Worm (Caenorhabditis elegans): ENCODE data around the gene grl-27.

Gene grl-27

ce11 chrV:3557422-3557821, 18.2 kb downstream of the grl-27 start, which contains the start of gene grl-31:
grl-31 (minus strand) TSS chrV:3557778.
- no peak for TF ChIP-seq unc-62 (GFP tag; optimal IDR thresholded peaks at IDR 0.05)
- no peak for TF ChIP-seq fos-1 (tag; optimal IDR thresholded peaks at IDR 0.05)
- no peak for TF ChIP-seq ztf-4 (tag; optimal IDR thresholded peaks at IDR 0.05)
- no peak for TF ChIP-seq F13H6.1 (tag; optimal IDR thresholded peaks at IDR 0.05)
- no peak for TF ChIP-seq ztf-1 (GFP tag; conservative IDR thresholded peaks at IDR 0.05)
- no peak for TF ChIP-seq lsy-2 (tag; optimal IDR thresholded peaks at IDR 0.05)
- TF ChIP-seq blmp-1 (tag; optimal IDR thresholded peaks at IDR 0.05; ENCODE audit: insufficient read depth) = no peak

- TF ChIP-seq nhr-10 (tag; optimal IDR thresholded peaks at IDR 0.05) (no peak), lsy-2 (tag; optimal IDR thresholded peaks at IDR 0.05) (no peak), sem-4 (tag; optimal IDR thresholded peaks at IDR 0.05) (no peak), crh-2 (tag; optimal IDR thresholded peaks at IDR 0.05) (no peak), nhr-77 (tag; optimal IDR thresholded peaks at IDR 0.05) (no peak), mbf-1 (tag; optimal IDR thresholded peaks at IDR 0.05) (no peak), nhr-11 (tag; optimal IDR thresholded peaks at IDR 0.05) (no peak), unc-55 (GFP tag; optimal IDR thresholded peaks at IDR 0.05) (no peak), gmeb-1 (tag; optimal IDR thresholded peaks at IDR 0.05) (no peak), ztf-11 (tag; optimal IDR thresholded peaks at IDR 0.05) (no peak), nhr-25 (tag; optimal IDR thresholded peaks at IDR 0.05) (no peak), nhr-21 (tag; optimal IDR thresholded peaks at IDR 0.05) (no peak), ama-1 (optimal IDR thresholded peaks at IDR 0.05) (no peak), ceh-16 (tag; optimal IDR thresholded peaks at IDR 0.05) (no peak)
Measured at ce11 chrV:3555986-3556385, 19.7 kb downstream of the grl-27 start, which contains the start of gene grl-30. grl-30 (plus strand) TSS chrV:3556286.

ce11 chrV:3554869-3555268, 20.8 kb downstream of the grl-27 start, which contains the start of gene grl-29:
grl-29 (minus strand) TSS chrV:3555236.
- no peak for TF ChIP-seq nhr-6 (tag; optimal IDR thresholded peaks at IDR 0.05)
- no peak for TF ChIP-seq ceh-82 (tag; optimal IDR thresholded peaks at IDR 0.05)
- no peak for TF ChIP-seq unc-39 (tag; optimal IDR thresholded peaks at IDR 0.05)
- no peak for TF ChIP-seq F13H6.1 (tag; optimal IDR thresholded peaks at IDR 0.05)
- no peak for TF ChIP-seq ztf-4 (tag; optimal IDR thresholded peaks at IDR 0.05)
- TF ChIP-seq peb-1 (tag; optimal IDR thresholded peaks at IDR 0.05) = no peak
- TF ChIP-seq elt-1 (tag; optimal IDR thresholded peaks at IDR 0.05) = no peak
- TF ChIP-seq ama-1 (optimal IDR thresholded peaks at IDR 0.05) = no peak
- TF ChIP-seq alr-1 (tag; optimal IDR thresholded peaks at IDR 0.05) = no peak
- TF ChIP-seq blmp-1 (tag; optimal IDR thresholded peaks at IDR 0.05; ENCODE audit: insufficient read depth) = no peak
- no peak for TF ChIP-seq sma-9 (GFP tag; optimal IDR thresholded peaks at IDR 0.05)
- TF ChIP-seq sma-9 (tag; optimal IDR thresholded peaks at IDR 0.05) = no peak
- no peak for TF ChIP-seq nhr-25 (tag; optimal IDR thresholded peaks at IDR 0.05)
- no peak for TF ChIP-seq unc-55 (GFP tag; optimal IDR thresholded peaks at IDR 0.05)
- no peak for TF ChIP-seq skn-1 (tag; optimal IDR thresholded peaks at IDR 0.05)
- no peak for TF ChIP-seq sem-4 (tag; optimal IDR thresholded peaks at IDR 0.05)
- TF ChIP-seq nhr-12 (tag; optimal IDR thresholded peaks at IDR 0.05) = no peak
- TF ChIP-seq nhr-23 (tag; optimal IDR thresholded peaks at IDR 0.05) = no peak
- TF ChIP-seq ztf-1 (GFP tag; conservative IDR thresholded peaks at IDR 0.05) = no peak

ce11 chrV:3552740-3553469, 22.8 kb downstream of the grl-27 start, which contains the start of gene T24A6.20:
T24A6.20 (plus strand) TSS chrV:3553134.
- TF ChIP-seq lin-11 (tag; optimal IDR thresholded peaks at IDR 0.05) (no peak), skn-1 (tag; optimal IDR thresholded peaks at IDR 0.05) (no peak), dmd-4 (tag; optimal IDR thresholded peaks at IDR 0.05) (no peak), sma-3 (GFP tag; optimal IDR thresholded peaks at IDR 0.05) (no peak), zag-1 (tag; optimal IDR thresholded peaks at IDR 0.05) (no peak), F13H6.1 (tag; optimal IDR thresholded peaks at IDR 0.05) (no peak), lin-13 (GFP tag; optimal IDR thresholded peaks at IDR 0.05) (no peak), nhr-12 (tag; optimal IDR thresholded peaks at IDR 0.05) (no peak), unc-39 (tag; optimal IDR thresholded peaks at IDR 0.05) (no peak), lsy-2 (tag; optimal IDR thresholded peaks at IDR 0.05) (no peak), nhr-77 (tag; optimal IDR thresholded peaks at IDR 0.05) (no peak), ztf-4 (tag; optimal IDR thresholded peaks at IDR 0.05) (no peak), egl-27 (tag; optimal IDR thresholded peaks at IDR 0.05) (no peak), elt-1 (tag; optimal IDR thresholded peaks at IDR 0.05) (no peak), ztf-11 (tag; optimal IDR thresholded peaks at IDR 0.05) (no peak), snpc-4 (tag; optimal IDR thresholded peaks at IDR 0.05) (no peak), alr-1 (tag; optimal IDR thresholded peaks at IDR 0.05) (no peak), gmeb-1 (tag; optimal IDR thresholded peaks at IDR 0.05) (no peak), mab-5 (tag; optimal IDR thresholded peaks at IDR 0.05) (no peak)
